Fruit fly (Drosophila melanogaster): ENCODE measurements around the gene trbl.

DNA sequence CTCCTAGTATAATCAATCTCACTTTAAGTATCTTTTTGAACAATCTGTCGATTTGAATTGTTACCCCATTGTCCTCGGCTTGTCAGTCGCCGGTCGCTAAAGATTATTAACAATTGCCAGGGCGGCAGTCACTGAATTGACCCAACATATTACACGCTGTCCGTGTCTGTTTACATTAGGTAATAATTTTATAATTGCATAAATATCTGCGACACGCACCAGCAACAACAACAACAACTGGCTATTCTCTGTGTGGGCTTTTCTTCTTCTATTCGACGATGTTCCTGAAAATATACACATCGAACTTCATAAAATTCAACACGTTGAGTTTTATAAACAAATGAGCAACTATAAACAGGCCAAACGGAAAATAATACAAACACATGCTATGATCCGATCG lies 47.4 kb upstream of the trbl start:
- TF ChIP-seq CG34367 (tag; optimal IDR thresholded peaks at IDR 0.05): no peak
- TF ChIP-seq Pif1B (GFP tag; optimal IDR thresholded peaks at IDR 0.05): no peak
- TF ChIP-seq CG17806 (tag; optimal IDR thresholded peaks at IDR 0.05): no peak
- no peak for TF ChIP-seq CG8159 (tag; optimal IDR thresholded peaks at IDR 0.05)
- no peak for TF ChIP-seq Ets98B (GFP tag; IDR thresholded peaks at IDR 0.05)
- no peak for TF ChIP-seq CG8301 (tag; optimal IDR thresholded peaks at IDR 0.05)
- TF ChIP-seq CG13204 (GFP tag; optimal IDR thresholded peaks at IDR 0.05): no peak
- TF ChIP-seq CG32121 (GFP tag; IDR thresholded peaks at IDR 0.05): no peak
- TF ChIP-seq CG14655 (GFP tag; optimal IDR thresholded peaks at IDR 0.05): no peak
- no peak for TF ChIP-seq CG12605 (GFP tag; IDR thresholded peaks at IDR 0.05)
- TF ChIP-seq D1 (tag; optimal IDR thresholded peaks at IDR 0.05): no peak
- no peak for TF ChIP-seq Pif1A (GFP tag; optimal IDR thresholded peaks at IDR 0.05)
